Worm (Caenorhabditis elegans) whole organism, L4/young adult: ENCODE data around the gene lrr-1.

Experiments used
- W03F9.2 ChIP-seq: fragments of 150-350 bp; optimal IDR thresholded peaks from 2 replicates; lab custom pipeline; 2014; ENCODE audit warnings: missing biosample characterization, missing genetic modification characterization
- dao-5 ChIP-seq: sonication (generic microtip); optimal IDR thresholded peaks from 2 replicates; lab custom pipeline; 2016; ENCODE audit warnings: missing genotype, missing genetic modification characterization, moderate library complexity, missing compliant biosample characterization
- him-1 ChIP-seq: sonication (generic microtip); optimal IDR thresholded peaks from 2 replicates; lab custom pipeline; 2016; ENCODE audit warnings: missing genotype, missing genetic modification reagents, missing genetic modification characterization, missing compliant biosample characterization

- no peak for TF ChIP-seq W03F9.2 (tag; lab: Kevin White, UChicago)
- no peak for TF ChIP-seq him-1 (tag; lab: Kevin White, UChicago)
- no peak for TF ChIP-seq dao-5 (tag; lab: Kevin White, UChicago)
These were observed 3.7 kb upstream of the lrr-1 start, which contains the start of gene golg-2 for ce11 chrII:5039912-5040311.
